Worm (Caenorhabditis elegans) whole organism, L4/young adult: Measurements from ENCODE around the gene mig-39.

Source experiments
- W03F9.2 ChIP-seq: fragments of 150-350 bp; optimal IDR thresholded peaks from 2 replicates; lab custom pipeline; 2014; ENCODE audit warnings: missing biosample characterization, missing genetic modification characterization
- dao-5 ChIP-seq: sonication (generic microtip); optimal IDR thresholded peaks from 2 replicates; lab custom pipeline; 2016; ENCODE audit warnings: missing genotype, missing genetic modification characterization, moderate library complexity, missing compliant biosample characterization
- him-1 ChIP-seq: sonication (generic microtip); optimal IDR thresholded peaks from 2 replicates; lab custom pipeline; 2016; ENCODE audit warnings: missing genotype, missing genetic modification reagents, missing genetic modification characterization, missing compliant biosample characterization

mig-39 gene

ce11 chrIII:8446534-8446933, 20.3 kb upstream of the mig-39 start, which contains the start of gene hsp-110:
Gene hsp-110 (minus strand): TSS chrIII:8446909.
- no peak for TF ChIP-seq W03F9.2
- TF ChIP-seq him-1 = no peak
- no peak for TF ChIP-seq dao-5 (tag; lab: Kevin White, UChicago)

DNA sequence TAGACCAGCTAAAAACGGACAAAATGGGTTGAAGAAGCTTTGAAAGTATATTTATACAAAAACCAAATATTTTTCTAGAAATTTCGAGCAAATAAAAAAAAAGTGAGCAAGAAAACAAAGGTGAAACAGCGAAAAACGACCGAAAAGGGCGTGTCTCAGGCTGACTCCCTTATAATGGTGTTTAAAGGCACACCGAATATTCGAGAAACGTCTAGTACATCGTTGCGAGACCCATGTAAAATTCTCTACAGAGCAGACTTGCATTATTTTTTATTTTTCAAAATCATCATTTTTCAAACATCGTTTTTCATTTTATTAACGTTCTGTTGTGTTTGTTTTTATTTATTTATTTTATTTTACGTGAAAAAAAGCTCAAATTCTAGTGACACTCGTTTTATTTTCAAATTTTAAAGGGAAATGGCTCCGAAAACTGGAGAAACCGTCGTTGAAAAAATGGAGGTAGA, 19.9 kb upstream of the mig-39 start, which contains the start of gene rpn-3:
TSS of gene rpn-3 (plus strand) at position 414 of the 464 bp plus-strand sequence.
- TF ChIP-seq dao-5 (tag; lab: Kevin White, UChicago) = no peak
- TF ChIP-seq him-1 = peak; percentile 58
- TF ChIP-seq W03F9.2 = peak; percentile 96

DNA sequence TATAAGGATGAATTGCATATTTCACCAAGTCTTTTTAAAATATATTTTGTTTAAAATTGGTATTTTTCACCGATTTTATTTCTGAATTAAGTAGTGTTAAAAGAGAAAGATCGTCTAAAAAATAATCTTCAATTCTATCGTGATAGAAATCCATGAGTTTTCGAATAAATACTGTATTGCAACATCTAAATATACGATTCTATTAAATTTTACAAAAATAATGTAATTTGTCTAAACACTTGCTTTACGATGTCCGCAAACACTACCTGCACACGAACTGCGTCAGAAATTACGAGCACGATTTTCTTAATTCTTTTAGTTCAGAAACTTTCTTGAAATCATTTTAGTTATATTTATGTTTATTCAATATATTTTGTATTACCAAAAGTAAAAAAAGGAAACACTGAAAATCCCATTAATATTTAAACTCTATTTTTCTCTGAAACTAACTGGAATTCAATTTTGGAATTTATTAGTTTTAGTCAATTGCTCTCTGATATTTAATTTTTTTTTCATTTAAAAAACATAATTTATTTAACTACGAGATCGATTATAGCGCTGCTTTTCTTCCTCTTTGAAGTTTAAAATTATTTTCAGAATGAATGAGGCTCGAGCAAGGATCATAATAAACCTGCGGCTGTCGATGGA, 17.6 kb upstream of the mig-39 start, which contains the start of gene mrpl-32:
TSS of gene mrpl-32 (plus strand) at position 598 of the 648 bp plus-strand sequence.
- peak; percentile 61 for TF ChIP-seq W03F9.2
- no peak for TF ChIP-seq him-1
- TF ChIP-seq dao-5 (tag; lab: Kevin White, UChicago) = no peak

ce11 chrIII:8450494-8450893, 16.3 kb upstream of the mig-39 start:
- TF ChIP-seq him-1 = no peak
- no peak for TF ChIP-seq dao-5 (tag; lab: Kevin White, UChicago)
- TF ChIP-seq W03F9.2 = no peak

- no peak for TF ChIP-seq him-1
- no peak for TF ChIP-seq dao-5 (tag; lab: Kevin White, UChicago)
- no peak for TF ChIP-seq W03F9.2
Measured at ce11 chrIII:8451181-8451580, 15.7 kb upstream of the mig-39 start.

DNA sequence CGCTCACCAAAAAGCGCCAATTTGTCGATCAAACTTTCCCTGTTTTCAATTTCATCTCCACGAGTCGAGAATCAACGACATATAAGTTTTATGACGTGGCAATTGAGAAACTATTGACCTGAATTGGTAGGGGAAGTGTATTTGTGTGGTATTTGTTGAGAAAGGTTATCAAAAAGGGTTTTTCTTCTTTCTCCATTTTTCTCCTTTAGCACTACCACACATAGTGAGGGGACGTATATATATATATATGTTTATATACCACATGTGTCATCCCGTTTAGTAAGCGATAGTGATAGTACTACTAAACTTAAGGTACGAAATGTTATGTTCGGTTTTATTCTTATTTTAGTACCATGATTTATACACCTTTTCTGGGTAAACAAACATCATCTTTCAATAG, 9.2 kb upstream of the mig-39 start:
- no peak for TF ChIP-seq him-1
- TF ChIP-seq dao-5 (tag; lab: Kevin White, UChicago) = no peak
- no peak for TF ChIP-seq W03F9.2

DNA sequence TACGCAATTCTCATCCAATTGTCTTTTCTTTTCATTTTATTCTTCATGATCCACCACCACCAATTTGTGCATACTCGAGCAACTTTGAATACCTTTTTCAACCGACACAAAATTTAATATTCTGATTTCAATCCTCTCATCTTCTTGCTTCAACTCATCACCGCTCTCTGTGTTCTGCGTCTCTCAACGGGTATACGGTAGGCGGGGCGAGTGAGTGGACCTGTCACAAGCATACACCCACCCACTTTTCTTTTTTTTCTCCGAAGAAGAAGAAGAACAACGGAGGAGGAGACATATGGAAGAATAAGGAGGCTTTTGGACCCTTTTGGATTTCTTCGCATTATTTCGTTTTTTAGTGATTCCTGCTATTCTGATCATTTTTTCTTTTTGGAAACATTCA, 5.4 kb upstream of the mig-39 start:
- TF ChIP-seq W03F9.2 (no peak), him-1 (no peak), dao-5 (tag; lab: Kevin White, UChicago) (no peak)

DNA sequence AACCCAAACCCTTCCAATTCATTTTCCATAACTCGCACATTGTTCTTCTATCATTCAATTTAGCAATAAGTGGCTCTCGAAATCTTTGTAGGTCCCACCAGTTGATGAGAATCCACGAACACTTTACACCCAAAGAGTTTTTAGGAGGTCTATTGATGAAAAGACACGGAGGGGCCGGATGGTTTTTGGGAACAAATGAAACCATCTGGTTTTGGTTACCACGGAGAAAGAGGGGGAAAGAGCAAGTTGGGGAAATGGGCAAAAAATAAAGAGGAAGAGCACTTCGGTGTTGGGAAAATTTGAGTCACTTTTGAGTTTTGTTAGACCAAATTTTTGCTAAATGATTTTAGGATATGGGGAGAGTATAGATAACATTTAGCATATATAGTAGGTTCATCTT, 685 bp downstream of the mig-39 start:
- TF ChIP-seq W03F9.2 = no peak

DNA sequence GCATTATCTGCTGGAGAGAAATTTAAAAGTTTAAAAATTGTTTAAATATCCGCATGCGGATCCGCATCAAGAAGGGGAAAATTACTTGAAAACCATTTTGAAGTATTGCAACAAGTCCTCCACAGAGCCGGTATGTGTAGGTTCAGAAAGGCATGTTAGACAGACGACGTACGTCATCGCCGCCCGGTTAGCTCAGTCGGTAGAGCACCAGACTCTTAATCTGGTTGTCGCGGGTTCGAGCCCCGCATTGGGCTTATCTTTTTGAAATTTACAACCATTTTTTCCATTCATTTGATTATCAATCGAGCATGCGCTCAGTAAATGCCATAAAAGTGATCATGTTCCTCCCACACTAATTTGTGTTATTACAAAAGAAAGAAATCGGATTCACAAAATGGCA, 6.5 kb downstream of the mig-39 start:
- TF ChIP-seq dao-5 (tag; lab: Kevin White, UChicago) = no peak
- no peak for TF ChIP-seq him-1
- no peak for TF ChIP-seq W03F9.2

ce11 chrIII:8479322-8479864, 12.6 kb downstream of the mig-39 start:
- no peak for TF ChIP-seq him-1
- no peak for TF ChIP-seq W03F9.2
- no peak for TF ChIP-seq dao-5 (tag; lab: Kevin White, UChicago)

DNA sequence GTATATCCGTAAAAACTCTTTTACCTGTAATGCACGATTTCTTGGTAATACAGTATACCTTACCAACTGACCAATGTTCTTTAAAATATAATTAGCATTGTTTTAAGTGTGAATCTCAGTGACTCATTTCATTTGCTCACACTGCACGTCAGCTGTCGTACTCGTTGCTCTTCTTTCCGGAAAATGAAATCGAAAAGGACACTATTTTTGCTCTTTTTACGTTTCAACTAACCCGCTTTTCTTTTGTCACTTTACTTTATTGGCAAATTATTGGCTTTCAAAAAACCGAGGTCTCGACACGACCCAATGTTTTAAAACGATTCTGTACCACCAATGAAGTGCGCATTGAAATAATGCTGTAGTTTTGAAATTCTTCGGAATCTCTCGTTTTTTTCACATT, 13.5 kb downstream of the mig-39 start, which contains the start of gene F42H10.6:
TSS of gene F42H10.6 (minus strand) at position 101 of the 400 bp plus-strand sequence.
- no peak for TF ChIP-seq dao-5 (tag; lab: Kevin White, UChicago)
- TF ChIP-seq him-1 = no peak
- no peak for TF ChIP-seq W03F9.2

DNA sequence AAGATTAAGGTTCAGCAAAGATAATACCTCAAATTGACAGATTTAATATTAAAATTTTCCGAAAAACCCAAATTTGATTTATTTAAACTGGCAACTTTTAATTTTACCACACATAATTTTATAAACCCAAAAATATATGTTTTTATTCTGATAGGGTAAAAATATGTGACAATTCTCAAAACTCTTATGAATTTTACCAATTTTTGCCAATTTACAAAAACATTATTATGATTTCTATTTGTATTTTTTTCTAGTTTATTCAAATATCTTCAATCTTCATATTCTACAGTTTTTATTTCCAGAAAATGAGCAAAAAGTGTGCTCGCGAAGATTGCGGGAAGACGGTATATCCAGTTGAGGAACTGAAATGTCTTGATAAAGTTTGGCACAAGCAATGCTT, 17.0 kb downstream of the mig-39 start, which contains the start of gene F42H10.3:
TSS of gene F42H10.3 (plus strand) at position 301 of the 400 bp plus-strand sequence.
- TF ChIP-seq him-1 (no peak), dao-5 (tag; lab: Kevin White, UChicago) (no peak), W03F9.2 (no peak)

- TF ChIP-seq him-1 (no peak), dao-5 (tag; lab: Kevin White, UChicago) (no peak), W03F9.2 (no peak)
Measured at ce11 chrIII:8490254-8490653, 23.4 kb downstream of the mig-39 start, which contains the start of the genes ess-2 and F42H10.2. Gene ess-2 (minus strand): TSS chrIII:8490352. Gene F42H10.2 (plus strand): TSS chrIII:8490620.

ce11 chrIII:8491945-8492344, 25.1 kb downstream of the mig-39 start:
- TF ChIP-seq him-1 (no peak), W03F9.2 (no peak), dao-5 (tag; lab: Kevin White, UChicago) (no peak)

ce11 chrIII:8494708-8495107, 27.9 kb downstream of the mig-39 start, which contains the start of gene pac-1:
Gene pac-1 (plus strand): TSS chrIII:8495008.
- TF ChIP-seq dao-5 (tag; lab: Kevin White, UChicago) = no peak
- no peak for TF ChIP-seq W03F9.2
- TF ChIP-seq him-1 = no peak
